Worm (Caenorhabditis elegans) whole organism, midembryonic: ENCODE data around the gene srh-212.
"Not testable (repeated sequence)": the region's sequence is repeated elsewhere in the genome, so short reads cannot be mapped to it uniquely, and the experiment has no call there.

Experiments used
- T22C8.4 ChIP-seq: fragments of 200-800 bp; sonication (Bioruptor generic); IDR thresholded peaks from 2 replicates; pipeline ENCODE4 v1.3.6; 2022; ENCODE audit warnings: missing genetic modification characterization, missing compliant biosample characterization
- cog-1 ChIP-seq: sonication (generic microtip); optimal IDR thresholded peaks from 2 replicates; lab custom pipeline; 2016; ENCODE audit warnings: missing genetic modification characterization, missing compliant biosample characterization
- flt-1 ChIP-seq: fragments of 200-800 bp; sonication (Bioruptor generic); IDR thresholded peaks from 2 replicates; pipeline ENCODE4 v1.3.6; 2022; ENCODE audit warnings: missing genetic modification characterization, missing compliant biosample characterization
- klf-2 ChIP-seq: fragments of 200-800 bp; sonication (Bioruptor generic); conservative IDR thresholded peaks from 2 replicates; pipeline ENCODE4 v1.3.6; 2022; ENCODE audit warnings: missing genetic modification reagents, missing genetic modification characterization, missing compliant biosample characterization
- med-1 ChIP-seq: sonication (generic microtip); optimal IDR thresholded peaks from 2 replicates; lab custom pipeline; 2017; ENCODE audit warnings: missing genetic modification characterization, mild to moderate bottlenecking, missing compliant biosample characterization, antibody characterized with exemption, missing genetic modification reagents; ENCODE audit not compliant: insufficient read depth
- ref-1 ChIP-seq: fragments of 200-800 bp; sonication (Bioruptor generic); conservative IDR thresholded peaks from 2 replicates; pipeline ENCODE4 v1.3.6; 2022; ENCODE audit warnings: missing genetic modification reagents, missing genetic modification characterization, missing compliant biosample characterization
- tab-1 ChIP-seq: fragments of 200-800 bp; sonication (Bioruptor generic); IDR thresholded peaks from 2 replicates; pipeline ENCODE4 v1.3.6; 2022; ENCODE audit warnings: missing genetic modification characterization, missing compliant biosample characterization
- ztf-23 ChIP-seq: fragments of 200-800 bp; sonication (Bioruptor generic); IDR thresholded peaks from 2 replicates; pipeline ENCODE4 v1.3.6; 2022; ENCODE audit warnings: missing genetic modification reagents, missing genetic modification characterization, missing compliant biosample characterization
- ztf-29 ChIP-seq: fragments of 200-800 bp; sonication (Bioruptor generic); IDR thresholded peaks from 2 replicates; pipeline ENCODE4 v1.3.6; 2022; ENCODE audit warnings: missing genetic modification reagents, missing genetic modification characterization, missing compliant biosample characterization

The srh-212 gene

DNA sequence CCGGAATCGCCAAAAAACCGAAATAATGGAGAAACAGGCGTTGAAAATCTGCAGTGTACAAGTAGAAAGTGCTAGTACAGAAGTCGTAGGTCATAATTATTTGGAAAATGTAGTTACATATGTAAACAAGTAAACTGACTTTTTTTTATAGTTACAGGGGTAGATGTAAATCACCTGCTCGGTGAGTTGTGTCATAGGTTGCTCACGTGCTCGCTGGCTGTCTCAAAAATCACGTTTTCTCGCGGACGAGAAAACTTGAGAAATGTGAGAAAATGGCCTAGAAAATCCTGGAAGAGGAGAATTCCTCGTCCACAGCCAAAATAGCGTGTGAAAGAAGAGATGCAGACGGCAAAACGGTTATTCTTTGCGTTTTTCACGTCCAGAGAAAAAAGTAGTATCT is at the start of gene srh-212:
Gene srh-212 (minus strand): TSS at position 101 of the 400 bp plus-strand sequence.
- TF ChIP-seq cog-1 (tag; lab: Kevin White, UChicago); ztf-23; ztf-29 (GFP tag; lab: Robert Waterston, UW): not testable (repeated sequence)

DNA sequence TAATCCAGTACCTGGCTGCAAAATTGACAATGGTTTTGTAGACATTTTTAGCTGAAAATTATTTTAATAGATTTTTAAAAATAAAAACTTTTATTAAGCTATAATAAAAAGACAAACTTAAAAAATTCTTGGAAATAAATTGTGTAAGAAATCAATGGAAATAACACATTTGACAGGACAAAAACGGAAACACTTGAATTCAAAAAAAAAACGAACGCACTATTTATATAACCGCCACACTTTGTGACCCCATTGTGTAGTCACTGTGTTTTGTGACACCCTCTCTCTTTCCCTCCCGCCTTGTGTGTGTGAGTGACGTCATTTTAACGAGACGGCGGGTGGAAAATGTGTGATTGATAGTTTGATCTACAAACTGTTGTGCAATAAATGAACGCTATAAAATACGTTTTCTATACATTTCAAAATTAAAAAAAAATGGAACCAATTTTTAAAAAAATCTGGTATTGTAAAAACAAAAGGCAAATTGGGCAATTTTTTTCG is 47.3 kb upstream of the srh-212 start, which contains the start of gene F59B1.8:
Gene F59B1.8 (minus strand): TSS at position 51 of the 501 bp plus-strand sequence.
- no peak for TF ChIP-seq klf-2
- no peak for TF ChIP-seq cog-1 (tag; lab: Kevin White, UChicago)
- TF ChIP-seq med-1 (GFP tag; lab: Kevin White, UChicago): no peak
- no peak for TF ChIP-seq T22C8.4 (GFP tag; lab: Robert Waterston, UW)
- no peak for TF ChIP-seq ref-1 (GFP tag; lab: Robert Waterston, UW)
- TF ChIP-seq ztf-23: no peak
- no peak for TF ChIP-seq ztf-29 (GFP tag; lab: Robert Waterston, UW)
- no peak for TF ChIP-seq flt-1 (GFP tag; lab: Robert Waterston, UW)
- no peak for TF ChIP-seq tab-1 (GFP tag; lab: Robert Waterston, UW)

DNA sequence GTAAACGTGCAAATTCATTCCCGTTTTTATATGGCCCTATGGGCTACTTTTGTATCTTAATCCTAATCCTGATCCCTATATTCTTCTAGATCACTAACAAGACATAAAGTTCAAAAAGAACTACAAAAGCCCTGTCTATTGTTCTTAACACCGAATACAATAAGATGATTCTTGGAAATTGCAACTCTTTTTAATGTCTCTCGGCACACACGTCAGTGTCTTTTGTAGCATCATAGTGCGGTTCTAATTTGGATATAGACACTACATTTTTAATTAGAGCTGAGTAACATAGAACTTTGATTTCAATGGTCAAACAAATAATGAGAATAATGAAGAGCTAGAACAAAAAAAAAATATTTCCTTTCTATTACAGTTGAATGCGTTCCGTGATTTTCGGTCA is 42.9 kb upstream of the srh-212 start:
- no peak for TF ChIP-seq ztf-29 (GFP tag; lab: Robert Waterston, UW)
- no peak for TF ChIP-seq klf-2
- no peak for TF ChIP-seq ztf-23

DNA sequence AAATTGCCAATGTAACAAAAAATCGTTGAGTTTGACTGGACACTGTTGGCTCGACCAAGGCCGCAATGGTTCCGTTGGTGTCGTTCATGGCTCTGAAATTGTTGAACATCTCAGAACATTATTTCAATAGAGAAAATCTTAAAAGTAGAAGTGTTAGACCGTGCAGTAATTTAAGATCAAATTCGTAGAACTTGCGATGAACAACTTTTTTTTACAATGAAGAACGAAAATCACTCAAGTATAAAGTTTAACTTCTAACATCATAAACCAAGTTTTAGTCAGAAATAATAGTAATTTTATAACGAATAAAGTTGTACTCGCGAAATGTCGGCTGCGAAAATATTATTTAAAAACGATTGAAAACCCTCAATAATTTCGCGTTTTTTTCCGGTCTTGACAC is 40.1 kb upstream of the srh-212 start, which contains the start of gene srx-41:
Gene srx-41 (minus strand): TSS at position 101 of the 400 bp plus-strand sequence.
- TF ChIP-seq klf-2: no peak
- TF ChIP-seq med-1 (GFP tag; lab: Kevin White, UChicago): no peak
- no peak for TF ChIP-seq T22C8.4 (GFP tag; lab: Robert Waterston, UW)
- no peak for TF ChIP-seq ztf-29 (GFP tag; lab: Robert Waterston, UW)
- TF ChIP-seq ztf-23: no peak
- no peak for TF ChIP-seq tab-1 (GFP tag; lab: Robert Waterston, UW)
- TF ChIP-seq flt-1 (GFP tag; lab: Robert Waterston, UW): no peak
- TF ChIP-seq cog-1 (tag; lab: Kevin White, UChicago): no peak
- no peak for TF ChIP-seq ref-1 (GFP tag; lab: Robert Waterston, UW)

DNA sequence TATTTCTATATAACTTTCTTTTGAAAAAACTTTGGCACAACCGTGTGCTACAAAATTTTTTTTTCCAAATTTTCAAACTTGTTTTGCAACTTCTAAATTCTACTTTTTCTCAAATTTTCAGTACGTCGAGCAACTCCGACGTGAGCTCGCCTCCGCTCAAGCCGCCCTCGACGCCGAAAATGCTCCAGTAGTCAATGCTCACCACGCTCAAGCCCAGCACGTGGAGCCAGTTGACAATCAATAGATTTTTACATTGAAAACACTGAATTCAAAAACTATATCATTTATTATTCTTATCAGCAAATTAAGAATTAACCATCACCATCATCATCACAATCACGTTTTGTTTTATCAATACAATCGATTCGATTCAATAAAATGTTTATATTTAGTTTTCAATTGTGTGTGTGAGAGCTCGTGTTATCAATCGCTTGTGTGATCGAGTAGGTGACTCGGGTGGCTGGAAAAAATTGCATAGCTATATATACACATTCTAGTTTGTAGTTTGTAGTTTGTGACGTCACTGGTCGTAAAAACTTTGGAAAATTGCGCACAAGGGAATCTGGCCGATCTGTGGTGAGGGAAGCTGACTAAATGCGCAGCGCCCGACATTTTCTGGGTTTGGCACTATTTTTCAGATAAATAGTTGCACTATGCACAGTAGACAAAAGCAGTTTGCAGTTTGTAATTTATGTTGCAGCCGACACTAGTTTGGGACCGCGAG is 37.5 kb upstream of the srh-212 start:
- TF ChIP-seq ztf-29 (GFP tag; lab: Robert Waterston, UW): no peak
- no peak for TF ChIP-seq T22C8.4 (GFP tag; lab: Robert Waterston, UW)
- TF ChIP-seq med-1 (GFP tag; lab: Kevin White, UChicago): no peak
- TF ChIP-seq flt-1 (GFP tag; lab: Robert Waterston, UW): no peak
- TF ChIP-seq ref-1 (GFP tag; lab: Robert Waterston, UW): no peak
- no peak for TF ChIP-seq cog-1 (tag; lab: Kevin White, UChicago)
- TF ChIP-seq tab-1 (GFP tag; lab: Robert Waterston, UW): no peak

DNA sequence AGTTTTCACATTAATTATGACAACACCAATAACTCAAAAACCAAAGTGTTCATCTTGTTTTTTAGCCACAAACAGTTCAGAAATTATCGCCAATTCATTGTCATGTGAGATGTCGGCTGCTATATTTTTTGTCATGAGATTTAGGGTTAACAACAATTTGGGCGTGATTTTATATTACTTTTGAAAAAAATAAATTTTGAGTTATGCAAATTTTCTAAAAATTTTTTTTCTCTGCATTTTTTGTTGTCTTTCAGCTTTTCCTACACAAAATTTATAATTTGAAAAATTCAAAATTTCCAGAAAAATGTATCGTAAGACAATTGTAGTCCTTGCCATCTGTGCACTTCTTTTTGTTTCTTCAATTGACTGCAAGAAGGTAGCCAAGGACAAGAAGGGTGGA is 36.1 kb upstream of the srh-212 start, which contains the start of gene F59B1.2:
Gene F59B1.2 (plus strand): TSS at position 301 of the 400 bp plus-strand sequence.
- TF ChIP-seq cog-1 (tag; lab: Kevin White, UChicago): no peak
- no peak for TF ChIP-seq ref-1 (GFP tag; lab: Robert Waterston, UW)
- TF ChIP-seq tab-1 (GFP tag; lab: Robert Waterston, UW): no peak
- TF ChIP-seq ztf-29 (GFP tag; lab: Robert Waterston, UW): no peak

DNA sequence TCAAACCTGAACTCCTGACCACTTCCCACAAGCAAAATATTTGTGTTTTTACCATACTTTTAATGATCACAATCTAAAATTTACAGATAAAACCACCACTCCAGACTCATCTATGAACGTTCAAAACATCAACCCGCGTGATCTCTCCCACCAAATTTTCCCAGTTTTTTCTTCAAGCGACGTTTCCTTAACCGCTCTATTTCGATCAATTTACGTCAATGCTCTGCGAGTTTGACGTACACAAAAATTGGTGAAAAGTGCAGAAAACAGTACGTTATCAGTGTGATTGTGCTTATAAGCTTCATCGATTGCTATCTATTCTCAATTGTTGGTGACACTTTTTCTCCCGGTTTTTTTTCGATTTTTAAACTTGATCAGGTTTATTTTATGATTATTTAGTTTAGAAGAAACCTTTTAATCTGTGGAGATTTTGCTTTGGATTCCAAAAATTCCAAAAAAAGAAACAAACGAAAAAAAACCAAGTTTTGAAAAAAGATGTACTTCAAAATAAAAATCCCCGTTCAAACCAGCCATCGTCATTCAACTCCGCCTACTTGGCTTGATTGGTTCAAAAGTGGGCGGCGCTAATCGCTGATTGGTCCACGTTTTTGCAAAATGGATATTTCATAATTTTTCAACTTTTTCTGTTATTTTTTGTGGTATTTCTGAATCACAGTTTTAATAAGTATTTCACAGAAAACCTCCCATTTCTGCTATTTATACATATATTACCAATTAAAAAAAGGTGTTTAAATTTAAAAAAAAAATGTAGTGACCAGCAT is 35.5 kb upstream of the srh-212 start:
- no peak for TF ChIP-seq ref-1 (GFP tag; lab: Robert Waterston, UW)
- TF ChIP-seq ztf-29 (GFP tag; lab: Robert Waterston, UW): no peak
- TF ChIP-seq cog-1 (tag; lab: Kevin White, UChicago): no peak
- no peak for TF ChIP-seq ztf-23
- TF ChIP-seq T22C8.4 (GFP tag; lab: Robert Waterston, UW): no peak

DNA sequence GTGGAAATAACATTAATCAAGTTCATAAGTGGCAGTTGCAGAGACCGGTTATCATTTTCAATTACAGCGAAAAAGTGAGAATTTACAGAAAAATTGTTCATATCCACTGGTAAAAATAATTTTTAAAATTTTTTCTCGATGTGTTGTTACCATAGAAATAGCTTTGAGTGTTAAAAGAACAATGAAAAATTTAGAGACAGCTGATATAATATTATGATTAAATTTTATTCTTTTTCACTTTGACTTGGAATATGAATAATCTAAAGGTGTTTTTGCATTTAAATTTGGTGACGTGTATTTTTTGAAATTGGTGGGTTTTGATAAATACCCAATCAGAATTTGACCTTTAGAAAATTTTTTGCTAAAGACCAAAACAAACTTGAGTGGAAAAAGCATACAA is 34.6 kb upstream of the srh-212 start, which contains the start of gene F59B1.6:
Gene F59B1.6 (minus strand): TSS at position 101 of the 400 bp plus-strand sequence.
- no peak for TF ChIP-seq ref-1 (GFP tag; lab: Robert Waterston, UW)
- no peak for TF ChIP-seq ztf-23
- no peak for TF ChIP-seq med-1 (GFP tag; lab: Kevin White, UChicago)
- no peak for TF ChIP-seq ztf-29 (GFP tag; lab: Robert Waterston, UW)
- no peak for TF ChIP-seq klf-2
- TF ChIP-seq flt-1 (GFP tag; lab: Robert Waterston, UW): no peak
- no peak for TF ChIP-seq cog-1 (tag; lab: Kevin White, UChicago)
- TF ChIP-seq tab-1 (GFP tag; lab: Robert Waterston, UW): no peak
- no peak for TF ChIP-seq T22C8.4 (GFP tag; lab: Robert Waterston, UW)

DNA sequence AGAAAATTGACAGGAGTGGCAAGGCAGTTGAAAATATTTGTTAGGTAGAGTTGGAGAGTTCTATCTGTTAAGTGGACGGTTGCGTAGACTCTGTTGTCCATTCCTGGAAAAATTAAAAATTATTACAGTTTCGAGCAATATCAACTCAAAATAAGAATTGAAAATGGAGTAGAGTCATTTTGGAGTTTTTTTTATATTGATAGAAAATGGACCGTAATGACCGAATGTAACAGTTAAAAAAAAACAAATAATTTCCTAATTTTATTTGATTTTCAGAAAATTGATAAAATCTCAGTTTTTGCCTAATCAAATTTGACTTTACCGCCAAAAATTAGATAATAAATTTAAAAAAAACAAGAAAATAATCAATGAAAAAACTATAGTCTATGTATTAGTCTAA is 30.0 kb upstream of the srh-212 start, which contains the start of gene F59B1.4:
Gene F59B1.4 (minus strand): TSS at position 101 of the 400 bp plus-strand sequence.
- TF ChIP-seq ztf-23 (no peak), flt-1 (GFP tag; lab: Robert Waterston, UW) (no peak), ztf-29 (GFP tag; lab: Robert Waterston, UW) (no peak), klf-2 (no peak), med-1 (GFP tag; lab: Kevin White, UChicago) (no peak), tab-1 (GFP tag; lab: Robert Waterston, UW) (no peak), cog-1 (tag; lab: Kevin White, UChicago) (no peak), ref-1 (GFP tag; lab: Robert Waterston, UW) (no peak), T22C8.4 (GFP tag; lab: Robert Waterston, UW) (no peak)
